Fruit fly (Drosophila melanogaster): Measurements from ENCODE around the gene CG32687.
A peak's percentile ranks its signal among the peaks of the same experiment; 100 is the strongest.

The CG32687 gene

DNA sequence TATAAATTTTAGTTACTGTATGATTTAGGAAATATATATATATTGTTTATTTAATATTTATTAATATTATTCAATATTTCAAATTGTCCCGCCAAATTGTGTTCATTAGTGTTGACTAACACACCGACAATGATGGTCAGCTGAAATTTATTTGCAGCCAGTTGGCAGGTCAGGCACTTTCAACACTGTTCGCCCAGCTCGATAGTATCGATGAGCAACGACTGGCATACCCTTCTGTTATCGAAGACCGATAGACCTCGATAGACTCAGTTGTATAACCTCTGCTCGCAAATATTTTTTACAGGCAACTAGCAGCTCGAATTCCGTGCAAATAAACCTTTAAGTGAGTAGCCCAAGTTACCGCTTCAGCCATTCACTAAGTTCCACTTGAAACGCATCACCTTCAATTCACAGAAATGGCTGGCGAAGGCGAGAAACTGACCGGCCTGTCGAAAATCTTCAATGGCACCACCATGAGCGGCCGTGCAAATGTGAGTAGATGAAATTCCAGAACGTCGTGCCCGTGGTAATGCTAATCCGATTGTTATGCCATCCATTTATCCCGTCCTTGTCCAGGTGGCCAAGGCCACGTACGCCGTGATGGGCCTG lies 26.4 kb downstream of the CG32687 start, which contains the start of gene Neb-cGP (continued):
- TF ChIP-seq Ravus (GFP tag; IDR thresholded peaks at IDR 0.05) (no peak), CkIIα-i1 (GFP tag; IDR thresholded peaks at IDR 0.05) (no peak), klu (GFP tag; IDR thresholded peaks at IDR 0.05) (no peak), D19B (GFP tag; optimal IDR thresholded peaks at IDR 0.05) (no peak), CG7839 (tag; optimal IDR thresholded peaks at IDR 0.05) (peak; percentile 57), CG7271 (tag; optimal IDR thresholded peaks at IDR 0.05) (no peak), CG15011 (GFP tag; optimal IDR thresholded peaks at IDR 0.05) (no peak), unpg (GFP tag; optimal IDR thresholded peaks at IDR 0.05) (peak; percentile 40), org-1 (GFP tag; optimal IDR thresholded peaks at IDR 0.05) (no peak), Ets97D (GFP tag; optimal IDR thresholded peaks at IDR 0.05) (peak; percentile 93), CG32772 (GFP tag; IDR thresholded peaks at IDR 0.05) (no peak), stwl (tag; optimal IDR thresholded peaks at IDR 0.05) (peak; percentile 98), gsb-n (tag; optimal IDR thresholded peaks at IDR 0.05) (peak; percentile 28), Lim3 (GFP tag; IDR thresholded peaks at IDR 0.05) (no peak), NC2β (GFP tag; optimal IDR thresholded peaks at IDR 0.05) (peak; percentile 61), CG4424 (GFP tag; optimal IDR thresholded peaks at IDR 0.05) (peak; percentile 55), CG2129 (GFP tag; IDR thresholded peaks at IDR 0.05; ENCODE audit: partially characterized antibody) (peak; percentile 78), dm (GFP tag; optimal IDR thresholded peaks at IDR 0.05) (peak; percentile 44), grau (tag; optimal IDR thresholded peaks at IDR 0.05) (peak; percentile 60), pan (optimal IDR thresholded peaks at IDR 0.05) (no peak), pan (GFP tag; optimal IDR thresholded peaks at IDR 0.05 in 1 of 2, IDR thresholded peaks at IDR 0.05 in 1 of 2) (no peak), CG33213 (GFP tag; optimal IDR thresholded peaks at IDR 0.05) (peak; percentile 66), jigr1 (GFP tag; IDR thresholded peaks at IDR 0.05) (no peak), CG1792 (GFP tag; optimal IDR thresholded peaks at IDR 0.05) (no peak), Abd-B (GFP tag; optimal IDR thresholded peaks at IDR 0.05) (no peak), CG17186 (GFP tag; optimal IDR thresholded peaks at IDR 0.05) (peak; percentile 58), vfl (GFP tag; optimal IDR thresholded peaks at IDR 0.05) (peak; percentile 42), Nf-YC (tag; optimal IDR thresholded peaks at IDR 0.05) (peak; percentile 57), Dbx (GFP tag; IDR thresholded peaks at IDR 0.05) (peak; percentile 85), CG2120 (GFP tag; optimal IDR thresholded peaks at IDR 0.05) (peak; percentile 84), dmrt11E (tag; optimal IDR thresholded peaks at IDR 0.05) (peak; percentile 43), CG7963 (GFP tag; IDR thresholded peaks at IDR 0.05; ENCODE audit: partially characterized antibody) (peak; percentile 96), da (GFP tag; optimal IDR thresholded peaks at IDR 0.05) (no peak), CG10431 (GFP tag; optimal IDR thresholded peaks at IDR 0.05) (no peak), mam (GFP tag; optimal IDR thresholded peaks at IDR 0.05) (peak; percentile 80), chm (GFP tag; IDR thresholded peaks at IDR 0.05) (peak; percentile 63), Dip2 (GFP tag; IDR thresholded peaks at IDR 0.05) (no peak), tgo (GFP tag; IDR thresholded peaks at IDR 0.05) (0 out of 3 replicates have a peak, but pooled peaks have one; percentile 26), Dfd (GFP tag; optimal IDR thresholded peaks at IDR 0.05) (no peak), corto (GFP tag; optimal IDR thresholded peaks at IDR 0.05) (no peak), CG9609 (GFP tag; optimal IDR thresholded peaks at IDR 0.05) (peak; percentile 59), CG6175 (GFP tag; IDR thresholded peaks at IDR 0.05) (0 out of 3 replicates have a peak, but pooled peaks have one; percentile 16), tio (GFP tag; optimal IDR thresholded peaks at IDR 0.05) (no peak), CG10543 (GFP tag; optimal IDR thresholded peaks at IDR 0.05) (peak; percentile 69), dati (GFP tag; IDR thresholded peaks at IDR 0.05) (no peak), insv (GFP tag; optimal IDR thresholded peaks at IDR 0.05) (peak in 1 of 2 experiments; percentile 59), otp (GFP tag; IDR thresholded peaks at IDR 0.05) (no peak), gt (GFP tag; IDR thresholded peaks at IDR 0.05) (no peak), CG5180 (GFP tag; optimal IDR thresholded peaks at IDR 0.05) (no peak), CG15269 (tag; optimal IDR thresholded peaks at IDR 0.05) (peak; percentile 52), bowl (GFP tag; IDR thresholded peaks at IDR 0.05) (no peak)
